Worm (Caenorhabditis elegans): Measurements from ENCODE around the gene str-86.

The str-86 gene

ce11 chrV:8937476-8938249 lies 45.8 kb downstream of the str-86 start:
- TF ChIP-seq fkh-2 (tag; optimal IDR thresholded peaks at IDR 0.05): no peak
- TF ChIP-seq mml-1 (tag; optimal IDR thresholded peaks at IDR 0.05): no peak
- no peak for TF ChIP-seq skn-1 (tag; optimal IDR thresholded peaks at IDR 0.05)
- TF ChIP-seq elt-2 (tag; optimal IDR thresholded peaks at IDR 0.05): no peak
- TF ChIP-seq ama-1 (optimal IDR thresholded peaks at IDR 0.05): peak; percentile 64
- no peak for TF ChIP-seq pqm-1 (tag; optimal IDR thresholded peaks at IDR 0.05)
- TF ChIP-seq egl-5 (tag; optimal IDR thresholded peaks at IDR 0.05): no peak
- no peak for TF ChIP-seq ceh-28 (tag; optimal IDR thresholded peaks at IDR 0.05)

ce11 chrV:8936791-8937475 lies 46.6 kb downstream of the str-86 start:
- TF ChIP-seq pha-4 (tag; optimal IDR thresholded peaks at IDR 0.05) (no peak), ceh-9 (tag; optimal IDR thresholded peaks at IDR 0.05) (no peak), eor-1 (tag; optimal IDR thresholded peaks at IDR 0.05) (no peak), nhr-11 (tag; optimal IDR thresholded peaks at IDR 0.05) (no peak), nfya-1 (tag; optimal IDR thresholded peaks at IDR 0.05; ENCODE audit: insufficient read depth) (peak; percentile 29), egl-27 (tag; optimal IDR thresholded peaks at IDR 0.05) (no peak), mml-1 (tag; optimal IDR thresholded peaks at IDR 0.05) (no peak), jun-1 (tag; optimal IDR thresholded peaks at IDR 0.05) (no peak), unc-39 (tag; optimal IDR thresholded peaks at IDR 0.05) (no peak), nhr-76 (tag; optimal IDR thresholded peaks at IDR 0.05) (no peak), ZK546.5 (tag; optimal IDR thresholded peaks at IDR 0.05) (no peak), nhr-28 (tag; optimal IDR thresholded peaks at IDR 0.05) (no peak), elt-2 (tag; optimal IDR thresholded peaks at IDR 0.05) (peak; percentile 67), nhr-43 (tag; optimal IDR thresholded peaks at IDR 0.05; ENCODE audit: poor library complexity, severe bottlenecking) (no peak), egl-5 (tag; optimal IDR thresholded peaks at IDR 0.05) (no peak), nhr-23 (tag; optimal IDR thresholded peaks at IDR 0.05) (peak; percentile 44), nhr-25 (tag; optimal IDR thresholded peaks at IDR 0.05) (peak; percentile 76), ceh-16 (tag; optimal IDR thresholded peaks at IDR 0.05) (no peak), fkh-2 (tag; optimal IDR thresholded peaks at IDR 0.05) (no peak), lsy-12 (tag; optimal IDR thresholded peaks at IDR 0.05) (no peak), nhr-77 (tag; optimal IDR thresholded peaks at IDR 0.05) (no peak), ama-1 (optimal IDR thresholded peaks at IDR 0.05) (no peak), daf-12 (tag; optimal IDR thresholded peaks at IDR 0.05) (no peak), sea-2 (GFP tag; optimal IDR thresholded peaks at IDR 0.05) (no peak), ceh-28 (tag; optimal IDR thresholded peaks at IDR 0.05) (peak; percentile 13), pqm-1 (tag; optimal IDR thresholded peaks at IDR 0.05) (peak; percentile 33), fos-1 (tag; optimal IDR thresholded peaks at IDR 0.05) (no peak), snpc-4 (tag; optimal IDR thresholded peaks at IDR 0.05) (no peak), fkh-10 (GFP tag; optimal IDR thresholded peaks at IDR 0.05) (no peak), aly-2 (tag; optimal IDR thresholded peaks at IDR 0.05) (no peak), R02D3.7 (tag; optimal IDR thresholded peaks at IDR 0.05) (no peak), tbx-2 (tag; optimal IDR thresholded peaks at IDR 0.05) (no peak)

- no peak for TF ChIP-seq mdl-1 (tag; optimal IDR thresholded peaks at IDR 0.05)
- no peak for TF ChIP-seq sea-2 (GFP tag; optimal IDR thresholded peaks at IDR 0.05)
- no peak for TF ChIP-seq ceh-82 (tag; optimal IDR thresholded peaks at IDR 0.05)
- TF ChIP-seq ceh-28 (tag; optimal IDR thresholded peaks at IDR 0.05): peak; percentile 80
- TF ChIP-seq egl-5 (tag; optimal IDR thresholded peaks at IDR 0.05): no peak
- no peak for TF ChIP-seq ZK546.5 (tag; optimal IDR thresholded peaks at IDR 0.05)
- no peak for TF ChIP-seq ceh-9 (tag; optimal IDR thresholded peaks at IDR 0.05)
- TF ChIP-seq eor-1 (tag; optimal IDR thresholded peaks at IDR 0.05): peak in 1 of 2 experiments; percentile 51
- no peak for TF ChIP-seq aly-2 (tag; optimal IDR thresholded peaks at IDR 0.05)
- TF ChIP-seq ama-1 (optimal IDR thresholded peaks at IDR 0.05): peak; percentile 56
- TF ChIP-seq jun-1 (tag; optimal IDR thresholded peaks at IDR 0.05): peak; percentile 86
- TF ChIP-seq nhr-77 (tag; optimal IDR thresholded peaks at IDR 0.05): no peak
- TF ChIP-seq elt-3 (tag; optimal IDR thresholded peaks at IDR 0.05): peak; percentile 31 to 67 (median 56)
- TF ChIP-seq zag-1 (tag; optimal IDR thresholded peaks at IDR 0.05): no peak
- TF ChIP-seq lsy-12 (tag; optimal IDR thresholded peaks at IDR 0.05): peak; percentile 83
- TF ChIP-seq ztf-11 (tag; optimal IDR thresholded peaks at IDR 0.05): no peak
- no peak for TF ChIP-seq daf-12 (tag; optimal IDR thresholded peaks at IDR 0.05)
- peak; percentile 5 for TF ChIP-seq mml-1 (tag; optimal IDR thresholded peaks at IDR 0.05)
- TF ChIP-seq fos-1 (tag; optimal IDR thresholded peaks at IDR 0.05): peak; percentile 56
- no peak for TF ChIP-seq fkh-10 (GFP tag; optimal IDR thresholded peaks at IDR 0.05)
- peak; percentile 90 for TF ChIP-seq nhr-43 (tag; optimal IDR thresholded peaks at IDR 0.05; ENCODE audit: poor library complexity, severe bottlenecking)
- peak; percentile 2 for TF ChIP-seq elt-1 (tag; optimal IDR thresholded peaks at IDR 0.05)
- TF ChIP-seq unc-39 (tag; optimal IDR thresholded peaks at IDR 0.05): no peak
- no peak for TF ChIP-seq ceh-16 (tag; optimal IDR thresholded peaks at IDR 0.05)
- TF ChIP-seq nhr-11 (tag; optimal IDR thresholded peaks at IDR 0.05): peak; percentile 68
- TF ChIP-seq nhr-25 (tag; optimal IDR thresholded peaks at IDR 0.05): peak; percentile 92
- no peak for TF ChIP-seq nhr-76 (tag; optimal IDR thresholded peaks at IDR 0.05)
- TF ChIP-seq skn-1 (tag; optimal IDR thresholded peaks at IDR 0.05): no peak
- TF ChIP-seq fkh-2 (tag; optimal IDR thresholded peaks at IDR 0.05): no peak
- peak; percentile 78 for TF ChIP-seq nfya-1 (tag; optimal IDR thresholded peaks at IDR 0.05; ENCODE audit: insufficient read depth)
- no peak for TF ChIP-seq nhr-67 (tag; optimal IDR thresholded peaks at IDR 0.05)
- TF ChIP-seq pha-4 (tag; optimal IDR thresholded peaks at IDR 0.05): peak; percentile 81
- TF ChIP-seq pqm-1 (tag; optimal IDR thresholded peaks at IDR 0.05): peak; percentile 35
- TF ChIP-seq snpc-4 (tag; optimal IDR thresholded peaks at IDR 0.05): no peak
- TF ChIP-seq elt-2 (tag; optimal IDR thresholded peaks at IDR 0.05): peak; percentile 84
- peak; percentile 43 for TF ChIP-seq tbx-2 (tag; optimal IDR thresholded peaks at IDR 0.05)
- TF ChIP-seq hmg-11 (tag; optimal IDR thresholded peaks at IDR 0.05): no peak
- no peak for TF ChIP-seq nhr-28 (tag; optimal IDR thresholded peaks at IDR 0.05)
These were observed 47.3 kb downstream of the str-86 start, which contains the start of gene unc-23 for ce11 chrV:8936184-8936589. Gene unc-23, plus strand, starts transcription at chrV:8936359.

Data from whole organism, L3 larva.